Fruit fly (Drosophila melanogaster): Measurements from ENCODE around the gene CG10165.

Gene CG10165

DNA sequence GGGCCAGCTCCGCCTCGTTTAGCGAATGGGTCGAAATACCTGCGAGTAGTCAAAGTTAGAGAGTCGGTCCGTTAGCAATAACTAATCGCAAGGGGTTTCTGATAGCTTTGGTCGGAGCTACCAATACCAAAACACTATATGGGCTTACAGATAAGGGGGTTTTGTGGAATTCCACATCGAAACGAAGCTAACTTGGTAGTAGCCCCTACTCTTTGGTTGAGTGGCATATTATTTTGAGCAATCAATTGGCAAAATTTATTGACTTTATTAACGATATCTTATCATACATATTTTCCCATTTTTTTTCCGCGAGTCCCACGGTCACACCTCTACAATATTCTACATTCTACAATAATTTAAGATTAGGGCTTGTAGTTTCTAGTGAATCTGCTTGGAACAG lies 23.8 kb downstream of the CG10165 start:
- TF ChIP-seq cyc (GFP tag; optimal IDR thresholded peaks at IDR 0.05) (no peak), eg (GFP tag; IDR thresholded peaks at IDR 0.05) (no peak), acj6 (GFP tag; optimal IDR thresholded peaks at IDR 0.05) (no peak), Hr4 (GFP tag; optimal IDR thresholded peaks at IDR 0.05) (no peak), CG6276 (GFP tag; optimal IDR thresholded peaks at IDR 0.05) (no peak), fd85E (GFP tag; optimal IDR thresholded peaks at IDR 0.05) (no peak), pdm3 (GFP tag; optimal IDR thresholded peaks at IDR 0.05) (no peak), CG6808 (GFP tag; optimal IDR thresholded peaks at IDR 0.05) (no peak), Sox102F (GFP tag; optimal IDR thresholded peaks at IDR 0.05) (no peak), CG1621 (tag; optimal IDR thresholded peaks at IDR 0.05) (no peak), Blimp-1 (GFP tag; optimal IDR thresholded peaks at IDR 0.05) (no peak), CG7368 (GFP tag; optimal IDR thresholded peaks at IDR 0.05) (no peak), CG11762 (GFP tag; optimal IDR thresholded peaks at IDR 0.05; ENCODE audit: insufficient read depth) (no peak), spab (GFP tag; optimal IDR thresholded peaks at IDR 0.05) (no peak), CG31627 (GFP tag; optimal IDR thresholded peaks at IDR 0.05) (no peak)

DNA sequence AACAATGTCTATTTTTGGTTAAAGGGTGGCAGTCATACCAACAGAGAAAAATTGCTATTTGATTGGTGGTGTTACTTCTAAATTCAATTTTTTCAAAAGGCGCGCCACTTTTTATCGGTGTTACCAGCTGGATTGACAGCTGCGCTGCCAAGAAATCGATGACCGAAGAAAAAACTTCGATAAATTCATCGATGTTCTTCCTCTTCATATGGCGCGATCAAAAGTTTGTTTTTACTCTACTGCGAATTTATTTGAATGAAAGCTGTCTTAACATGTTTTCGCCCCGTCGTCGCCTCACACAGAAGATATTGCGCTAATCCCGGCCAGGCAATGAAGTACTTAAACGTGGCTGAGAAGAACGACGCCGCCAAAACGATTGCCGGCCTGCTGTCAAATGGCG lies 32.1 kb downstream of the CG10165 start, which contains the start of gene Top3alpha:
TSS of gene Top3alpha (plus strand) at position 186 of the 400 bp plus-strand sequence.
- no peak for TF ChIP-seq CG6276 (GFP tag; optimal IDR thresholded peaks at IDR 0.05)
- TF ChIP-seq CG9139 (GFP tag; optimal IDR thresholded peaks at IDR 0.05): no peak
- TF ChIP-seq vri (GFP tag; optimal IDR thresholded peaks at IDR 0.05): no peak
- TF ChIP-seq CG8119 (GFP tag; IDR thresholded peaks at IDR 0.05): no peak
- no peak for TF ChIP-seq CG11762 (GFP tag; optimal IDR thresholded peaks at IDR 0.05; ENCODE audit: insufficient read depth)
- no peak for TF ChIP-seq Blimp-1 (GFP tag; optimal IDR thresholded peaks at IDR 0.05)
- TF ChIP-seq CG6792 (GFP tag; optimal IDR thresholded peaks at IDR 0.05): no peak
- TF ChIP-seq topi (GFP tag; optimal IDR thresholded peaks at IDR 0.05): no peak
- no peak for TF ChIP-seq Eip78C (GFP tag)
- no peak for TF ChIP-seq CG6163 (GFP tag; IDR thresholded peaks at IDR 0.05)
- TF ChIP-seq fkh (GFP tag; optimal IDR thresholded peaks at IDR 0.05): no peak
- TF ChIP-seq CG3919 (GFP tag; optimal IDR thresholded peaks at IDR 0.05): no peak
- TF ChIP-seq CG6808 (GFP tag; optimal IDR thresholded peaks at IDR 0.05): no peak
- no peak for TF ChIP-seq Gug (GFP tag; IDR thresholded peaks at IDR 0.05)

DNA sequence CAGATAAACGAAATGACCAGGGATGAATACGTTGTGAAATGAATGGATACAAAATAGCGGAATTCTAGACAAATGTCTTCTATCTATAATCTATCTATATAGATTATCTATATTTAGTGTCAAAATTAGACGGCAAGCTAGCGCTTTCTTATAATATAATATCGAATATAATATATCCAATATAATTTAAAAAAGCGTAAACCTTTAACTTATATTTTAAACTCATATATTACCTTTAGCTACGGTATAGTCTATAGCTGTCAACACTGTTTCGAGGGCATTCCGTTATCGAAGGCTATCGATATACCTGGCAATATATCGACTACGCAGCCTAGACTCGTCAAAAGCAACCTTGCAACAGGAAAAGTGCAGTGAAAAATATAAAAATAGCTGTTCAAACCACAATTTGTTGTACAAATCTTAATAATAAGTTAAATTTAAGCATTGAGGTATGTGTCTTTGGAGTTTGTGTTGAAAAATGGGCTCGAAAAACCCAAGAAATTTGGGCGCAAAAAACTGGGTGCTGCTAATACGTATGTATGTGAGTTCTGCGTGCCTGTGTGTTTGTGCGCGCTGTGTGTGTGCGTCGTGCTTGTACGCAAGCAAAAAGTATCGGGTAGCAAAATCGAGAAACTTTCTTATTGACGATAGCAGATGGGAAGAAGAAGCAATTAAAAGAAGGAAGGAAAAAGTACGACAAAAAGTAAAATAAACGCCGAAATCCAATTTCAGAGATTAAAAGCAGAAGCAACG lies 37.0 kb downstream of the CG10165 start, which contains the start of the genes swm and Ctu2:
TSS of gene swm (plus strand) at position 318 of the 753 bp plus-strand sequence.
TSS of gene Ctu2 (minus strand) at position 320 of the 753 bp plus-strand sequence.
- TF ChIP-seq CG32006 (GFP tag; optimal IDR thresholded peaks at IDR 0.05) (no peak), CG6792 (GFP tag; optimal IDR thresholded peaks at IDR 0.05) (no peak), Ets21C (GFP tag; optimal IDR thresholded peaks at IDR 0.05) (no peak), Eip78C (GFP tag) (no peak), Eip93F (GFP tag; optimal IDR thresholded peaks at IDR 0.05) (no peak), fd59A (GFP tag; optimal IDR thresholded peaks at IDR 0.05) (no peak), Hr38 (GFP tag; optimal IDR thresholded peaks at IDR 0.05) (no peak), svp (GFP tag) (peak; percentile 71), acj6 (GFP tag; optimal IDR thresholded peaks at IDR 0.05) (no peak), CG6854 (GFP tag; optimal IDR thresholded peaks at IDR 0.05) (no peak), esn (GFP tag; optimal IDR thresholded peaks at IDR 0.05) (peak; percentile 41), CG7368 (GFP tag; optimal IDR thresholded peaks at IDR 0.05) (no peak), pdm3 (GFP tag; optimal IDR thresholded peaks at IDR 0.05) (no peak), Sox102F (GFP tag; optimal IDR thresholded peaks at IDR 0.05) (no peak), Sox14 (GFP tag; optimal IDR thresholded peaks at IDR 0.05) (no peak), CG31627 (GFP tag; optimal IDR thresholded peaks at IDR 0.05) (peak; percentile 8), Met (GFP tag; optimal IDR thresholded peaks at IDR 0.05) (no peak), CG8119 (GFP tag; IDR thresholded peaks at IDR 0.05) (peak; percentile 50; the same call in 1 of the 3 replicates), ss (GFP tag; optimal IDR thresholded peaks at IDR 0.05) (no peak), lz (GFP tag; optimal IDR thresholded peaks at IDR 0.05) (peak; percentile 37), CG1621 (tag; optimal IDR thresholded peaks at IDR 0.05) (no peak), Gug (GFP tag; IDR thresholded peaks at IDR 0.05) (peak; percentile 42), CG10669 (GFP tag; optimal IDR thresholded peaks at IDR 0.05) (no peak), CG11902 (GFP tag; optimal IDR thresholded peaks at IDR 0.05) (no peak), CG11762 (GFP tag; optimal IDR thresholded peaks at IDR 0.05; ENCODE audit: insufficient read depth) (no peak), CG6276 (GFP tag; optimal IDR thresholded peaks at IDR 0.05) (no peak), CG15336 (GFP tag; IDR thresholded peaks at IDR 0.05) (no peak), Hr39 (GFP tag; optimal IDR thresholded peaks at IDR 0.05) (no peak), Blimp-1 (GFP tag; optimal IDR thresholded peaks at IDR 0.05) (no peak), Eip75B (GFP tag; optimal IDR thresholded peaks at IDR 0.05) (no peak), eg (GFP tag; IDR thresholded peaks at IDR 0.05) (peak; percentile 40; the same call in 1 of the 3 replicates), CG6163 (GFP tag; IDR thresholded peaks at IDR 0.05) (no peak), net (GFP tag; optimal IDR thresholded peaks at IDR 0.05) (no peak), dsx (GFP tag; optimal IDR thresholded peaks at IDR 0.05; ENCODE audit: poor library complexity, severe bottlenecking) (no peak)

Data from whole organism, prepupa.